Worm (Caenorhabditis elegans) whole organism, L4 larva: ENCODE measurements around the gene clec-250.

Experiments
- F44E2.7 ChIP-seq: fragments of 200-800 bp; sonication (Bioruptor generic); IDR thresholded peaks from 2 replicates; pipeline ENCODE4 v2.1.2; 2022; ENCODE audit warnings: missing genetic modification characterization, missing compliant biosample characterization
- T20F7.1 ChIP-seq: fragments of 200-800 bp; sonication (Bioruptor generic); optimal IDR thresholded peaks from 2 replicates; lab custom pipeline; 2018; ENCODE audit warnings: mild to moderate bottlenecking, missing genetic modification characterization, missing compliant biosample characterization
- Y5F2A.4 ChIP-seq: fragments of 200-800 bp; sonication (Bioruptor generic); optimal IDR thresholded peaks from 2 replicates; lab custom pipeline; 2018; ENCODE audit warnings: mild to moderate bottlenecking, missing genetic modification characterization, missing compliant biosample characterization
- Y75B8A.6 ChIP-seq: fragments of 200-800 bp; sonication (Bioruptor generic); IDR thresholded peaks from 2 replicates; pipeline ENCODE4 v1.3.6; 2022; ENCODE audit warnings: missing genetic modification reagents, missing genetic modification characterization, missing compliant biosample characterization
- ZK337.2 ChIP-seq: fragments of 200-800 bp; sonication (Bioruptor generic); IDR thresholded peaks from 2 replicates; pipeline ENCODE4 v1.3.6; 2022; ENCODE audit warnings: missing genetic modification reagents, missing genetic modification characterization, missing compliant biosample characterization
- aha-1 ChIP-seq: fragments of 150-350 bp; peaks from one replicate; lab custom pipeline; 2014; ENCODE audit warnings: missing biosample characterization, missing genetic modification characterization
- aly-2 ChIP-seq: sonication (generic microtip); optimal IDR thresholded peaks from 2 replicates; lab custom pipeline; 2018; ENCODE audit warnings: missing biosample characterization, missing genetic modification characterization
- ctbp-1 ChIP-seq: fragments of 200-800 bp; sonication (Bioruptor generic); IDR thresholded peaks from 2 replicates; pipeline ENCODE4 v1.3.6; 2022; ENCODE audit warnings: missing genetic modification reagents, missing genetic modification characterization, missing compliant biosample characterization
- daf-19 ChIP-seq: fragments of 200-800 bp; sonication (Bioruptor generic); conservative IDR thresholded peaks from 2 replicates; pipeline ENCODE4 v1.3.6; 2022; ENCODE audit warnings: missing genetic modification characterization, missing compliant biosample characterization
- dmd-6 ChIP-seq: fragments of 200-800 bp; sonication (Bioruptor generic); IDR thresholded peaks from 2 replicates; pipeline ENCODE4 v1.3.6; 2022; ENCODE audit warnings: missing genetic modification reagents, missing genetic modification characterization, missing compliant biosample characterization
- duxl-1 ChIP-seq: sonication (generic microtip); optimal IDR thresholded peaks from 2 replicates; lab custom pipeline; 2016; ENCODE audit warnings: mild to moderate bottlenecking, missing genetic modification characterization, moderate library complexity, missing compliant biosample characterization; ENCODE audit not compliant: poor library complexity
- fkh-10 ChIP-seq: fragments of 150-350 bp; optimal IDR thresholded peaks from 2 replicates; lab custom pipeline; 2014; ENCODE audit warnings: missing biosample characterization, missing genetic modification reagents, missing genetic modification characterization
- hlh-11 ChIP-seq: fragments of 200-800 bp; sonication (Bioruptor generic); optimal IDR thresholded peaks from 2 replicates; lab custom pipeline; 2018; ENCODE audit warnings: mild to moderate bottlenecking, missing genetic modification characterization, missing compliant biosample characterization
- lim-7 ChIP-seq: fragments of 200-800 bp; sonication (Bioruptor generic); IDR thresholded peaks from 2 replicates; pipeline ENCODE4 v1.3.6; 2022; ENCODE audit warnings: missing genetic modification characterization, missing compliant biosample characterization
- lin-1 ChIP-seq: fragments of 200-800 bp; sonication (Bioruptor generic); IDR thresholded peaks from 2 replicates; pipeline ENCODE4 v1.3.6; 2022; ENCODE audit warnings: missing genetic modification reagents, missing genetic modification characterization, missing compliant biosample characterization
- lin-13 ChIP-seq: fragments of 150-350 bp; optimal IDR thresholded peaks from 2 replicates; lab custom pipeline; 2014; ENCODE audit warnings: missing biosample characterization, missing genetic modification reagents, missing genetic modification characterization
- lin-29 ChIP-seq: fragments of 200-800 bp; sonication (Bioruptor generic); IDR thresholded peaks from 2 replicates; pipeline ENCODE4 v1.3.6; 2022; ENCODE audit warnings: missing genetic modification reagents, missing genetic modification characterization, missing compliant biosample characterization
- lir-3 ChIP-seq: sonication (generic microtip); optimal IDR thresholded peaks from 2 replicates; lab custom pipeline; 2016; ENCODE audit warnings: mild to moderate bottlenecking, missing genetic modification characterization, missing compliant biosample characterization
- madf-9 ChIP-seq: fragments of 200-800 bp; sonication (Bioruptor generic); conservative IDR thresholded peaks from 2 replicates; pipeline ENCODE4 v1.3.6; 2022; ENCODE audit warnings: missing genetic modification reagents, missing genetic modification characterization, missing compliant biosample characterization
- mdt-29 ChIP-seq: fragments of 200-800 bp; sonication (Bioruptor generic); IDR thresholded peaks from 2 replicates; pipeline ENCODE4 v1.3.6; 2022; ENCODE audit warnings: missing genetic modification reagents, missing genetic modification characterization, missing compliant biosample characterization
- nhr-28 ChIP-seq: fragments of 150-350 bp; optimal IDR thresholded peaks from 2 replicates; lab custom pipeline; 2014; ENCODE audit warnings: missing biosample characterization, missing genetic modification characterization
- nhr-6 ChIP-seq: fragments of 150-350 bp; optimal IDR thresholded peaks from 2 replicates; lab custom pipeline; 2014; ENCODE audit warnings: missing biosample characterization, missing genetic modification characterization
- set-16 ChIP-seq: fragments of 200-800 bp; sonication (Bioruptor generic); IDR thresholded peaks from 2 replicates; pipeline ENCODE4 v1.3.6; 2022; ENCODE audit warnings: missing genetic modification reagents, missing genetic modification characterization, missing compliant biosample characterization
- skn-1 ChIP-seq: fragments of 150-350 bp; optimal IDR thresholded peaks from 2 replicates; lab custom pipeline; 2014; ENCODE audit warnings: missing biosample characterization, missing genetic modification characterization
- snpc-4 ChIP-seq: fragments of 150-350 bp; optimal IDR thresholded peaks from 2 replicates; lab custom pipeline; 2014; ENCODE audit warnings: missing biosample characterization, missing genetic modification characterization
- spr-1 ChIP-seq: sonication (generic microtip); optimal IDR thresholded peaks from 2 replicates; lab custom pipeline; 2016; ENCODE audit warnings: mild to moderate bottlenecking, missing genetic modification characterization, missing compliant biosample characterization
- unc-62 ChIP-seq, 3 experiments: fragments of 150-350 bp in 1 of 3; sonication (generic microtip); optimal IDR thresholded peaks in 2 of 3; peaks in 1 of 3; 1 replicate in 1 of 3; 2 replicates in 2 of 3; lab custom pipeline; 2014 to 2017; ENCODE audit warnings: missing biosample characterization in 3 of 3, missing genetic modification characterization in 3 of 3, missing genetic modification reagents in 3 of 3, missing genotype in 1 of 3
- vab-7 ChIP-seq: fragments of 200-800 bp; sonication (Bioruptor generic); IDR thresholded peaks from 2 replicates; pipeline ENCODE4 v1.3.6; 2022; ENCODE audit warnings: missing genetic modification reagents, missing genetic modification characterization, missing compliant biosample characterization
- zfp-2 ChIP-seq: sonication (generic microtip); optimal IDR thresholded peaks from 2 replicates; lab custom pipeline; 2016; ENCODE audit warnings: mild to moderate bottlenecking, missing genetic modification characterization, missing compliant biosample characterization
- zip-2 ChIP-seq: fragments of 150-350 bp; optimal IDR thresholded peaks from 2 replicates; lab custom pipeline; 2014; ENCODE audit warnings: missing biosample characterization, missing genetic modification characterization
- ztf-11 ChIP-seq: fragments of 150-350 bp; optimal IDR thresholded peaks from 2 replicates; lab custom pipeline; 2014; ENCODE audit warnings: missing biosample characterization, missing genetic modification characterization
- ztf-7 ChIP-seq: fragments of 150-350 bp; optimal IDR thresholded peaks from 2 replicates; lab custom pipeline; 2014; ENCODE audit warnings: missing biosample characterization, missing genetic modification characterization

The clec-250 gene

DNA sequence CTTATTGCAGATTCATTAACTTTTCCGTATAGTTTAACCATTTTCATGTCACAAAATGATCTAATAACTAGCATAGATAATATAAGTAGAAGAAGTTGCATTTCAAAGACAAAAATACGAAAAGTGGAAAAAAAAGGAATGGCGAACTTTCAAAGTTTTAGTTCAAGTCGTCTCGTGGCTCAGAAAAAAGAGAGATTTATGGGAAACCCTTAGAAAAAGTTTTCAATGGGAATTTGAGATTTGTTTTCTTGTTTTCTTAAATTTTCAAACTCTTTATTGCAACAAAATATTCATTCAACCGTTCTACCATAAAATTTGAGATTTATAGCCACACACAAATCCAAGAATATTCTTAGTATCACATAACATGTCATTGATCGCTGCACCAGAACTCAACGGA is at the start of gene clec-250:
clec-250 (minus strand) TSS at position 101 of the 400 bp plus-strand sequence.
- TF ChIP-seq ctbp-1 (GFP tag; lab: Robert Waterston, UW) (no peak), daf-19 (GFP tag; lab: Robert Waterston, UW) (no peak), nhr-28 (tag; lab: Kevin White, UChicago) (no peak), hlh-11 (tag; lab: Kevin White, UChicago) (no peak)

ce11 chrV:18790658-18791057 is 48.6 kb upstream of the clec-250 start, which contains the start of gene nhr-231:
Gene nhr-231, plus strand, starts transcription at chrV:18790958.
- TF ChIP-seq ztf-7 (tag; lab: Kevin White, UChicago), result no peak
- no peak for TF ChIP-seq vab-7 (GFP tag; lab: Robert Waterston, UW)
- peak; percentile 4 for TF ChIP-seq aha-1 (tag; lab: Kevin White, UChicago)
- TF ChIP-seq lin-29 (GFP tag; lab: Robert Waterston, UW), result no peak
- no peak for TF ChIP-seq skn-1 (tag; lab: Kevin White, UChicago)
- TF ChIP-seq ZK337.2, result no peak
- TF ChIP-seq fkh-10 (GFP tag; lab: Kevin White, UChicago), result no peak
- no peak for TF ChIP-seq aly-2 (tag; lab: Kevin White, UChicago)
- TF ChIP-seq lin-13 (GFP tag; lab: Kevin White, UChicago), result no peak

DNA sequence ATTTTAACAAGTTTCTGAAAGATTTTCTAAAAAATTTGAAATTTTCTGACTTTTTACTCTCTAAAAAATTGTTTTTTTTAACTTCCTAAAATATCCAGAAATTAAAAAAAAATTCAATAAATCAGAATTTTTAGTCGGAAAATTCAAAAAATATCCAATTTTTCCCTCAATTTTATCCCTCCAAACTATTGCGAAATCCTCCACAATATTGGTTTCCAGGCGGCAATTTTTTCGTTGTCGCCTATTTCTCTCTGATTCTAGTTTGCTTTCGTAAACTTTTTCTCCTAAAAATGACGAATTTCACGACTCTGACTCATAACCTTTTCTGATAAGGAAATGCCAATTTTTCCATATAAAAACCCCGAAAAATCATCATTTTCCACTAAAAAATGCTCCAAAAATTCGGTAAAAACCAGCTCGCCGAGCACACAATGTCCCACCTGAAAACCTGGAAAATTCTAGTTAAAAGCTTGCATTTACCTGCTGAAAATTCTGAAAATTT is 45.5 kb upstream of the clec-250 start, which contains the start of gene Y17D7B.2:
Y17D7B.2 (plus strand) TSS at position 323 of the 502 bp plus-strand sequence.
- TF ChIP-seq F44E2.7 (GFP tag; lab: Robert Waterston, UW) (no peak), dmd-6 (GFP tag; lab: Robert Waterston, UW) (peak; percentile 39), nhr-6 (peak; percentile 62), zip-2 (tag; lab: Kevin White, UChicago) (peak; percentile 73), snpc-4 (tag; lab: Kevin White, UChicago) (no peak)

DNA sequence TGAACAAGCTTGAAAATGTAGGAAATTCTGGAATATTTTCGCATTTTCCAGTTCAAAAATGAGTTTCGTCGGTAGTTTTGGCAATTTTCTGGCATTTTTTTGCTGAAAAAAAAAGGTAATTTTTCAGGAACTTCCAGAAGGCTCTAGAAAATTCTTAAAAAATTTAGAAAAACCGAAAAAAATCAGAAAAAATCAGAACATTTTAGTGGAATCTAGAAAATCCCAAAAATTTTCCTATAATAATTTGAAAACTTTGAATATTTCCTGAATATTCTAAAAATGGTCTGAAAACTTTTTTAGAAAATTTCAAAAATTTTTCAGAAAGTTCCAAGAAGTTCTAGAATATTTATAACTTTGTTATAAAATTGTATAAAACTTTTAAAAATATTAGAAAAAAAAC is 44.7 kb upstream of the clec-250 start, which contains the start of gene Y17D7B.3:
Y17D7B.3 (minus strand) TSS at position 101 of the 400 bp plus-strand sequence.
- TF ChIP-seq Y75B8A.6 (GFP tag; lab: Robert Waterston, UW) (no peak), lim-7 (GFP tag; lab: Robert Waterston, UW) (no peak), spr-1 (tag; lab: Kevin White, UChicago) (no peak), duxl-1 (tag; lab: Kevin White, UChicago) (no peak), unc-62 (GFP tag; optimal IDR thresholded peaks at IDR 0.05 in 1 of 2; lab: Kevin White, UChicago) (no peak), unc-62 (tag; optimal IDR thresholded peaks at IDR 0.05; lab: Kevin White, UChicago) (no peak), daf-19 (GFP tag; lab: Robert Waterston, UW) (no peak), Y5F2A.4 (no peak), nhr-28 (tag; lab: Kevin White, UChicago) (no peak), lir-3 (tag; lab: Kevin White, UChicago) (no peak), zfp-2 (tag; lab: Kevin White, UChicago) (no peak), mdt-29 (GFP tag; lab: Robert Waterston, UW) (no peak), ztf-11 (no peak), aha-1 (tag; lab: Kevin White, UChicago) (no peak), ctbp-1 (GFP tag; lab: Robert Waterston, UW) (no peak), T20F7.1 (GFP tag; lab: Kevin White, UChicago) (no peak), lin-1 (GFP tag; lab: Robert Waterston, UW) (no peak)

- 0 out of 2 replicates have a peak, but pooled peaks have one; percentile 9 for TF ChIP-seq set-16 (GFP tag; lab: Robert Waterston, UW)
- TF ChIP-seq madf-9 (GFP tag; lab: Robert Waterston, UW), result no peak
These were observed 41.5 kb upstream of the clec-250 start, which contains the start of gene Y17D7B.10 for ce11 chrV:18783474-18783873. Gene Y17D7B.10, plus strand, starts transcription at chrV:18783716.
